Worm (Caenorhabditis elegans): ENCODE results near the gene Y45G5AM.9.

Gene Y45G5AM.9

DNA sequence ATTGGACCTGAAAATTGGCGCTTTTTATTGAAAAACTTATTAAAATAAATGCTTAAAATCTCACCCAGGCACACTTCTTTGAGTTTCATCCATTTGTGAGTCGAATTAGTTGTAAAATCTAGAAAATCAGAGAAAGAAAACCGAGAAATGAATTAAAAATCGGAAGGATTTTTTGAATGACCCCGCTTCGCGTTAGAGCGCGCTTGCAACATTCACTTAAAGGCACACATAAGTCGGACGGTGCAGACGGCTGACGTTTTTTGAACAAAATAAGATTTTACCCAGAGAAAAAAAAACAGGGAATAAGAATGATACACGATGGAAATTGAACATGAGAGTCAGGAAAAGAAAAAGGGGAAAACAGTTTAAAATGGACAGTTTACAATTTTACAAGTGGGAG lies 24.8 kb downstream of the Y45G5AM.9 start:
- no peak for TF ChIP-seq jun-1 (tag; optimal IDR thresholded peaks at IDR 0.05)
- TF ChIP-seq lin-15B (tag; optimal IDR thresholded peaks at IDR 0.05), result peak; percentile 50
- no peak for TF ChIP-seq pqm-1 (tag; optimal IDR thresholded peaks at IDR 0.05)
- no peak for TF ChIP-seq nhr-77 (tag; optimal IDR thresholded peaks at IDR 0.05)
- TF ChIP-seq sea-2 (GFP tag; optimal IDR thresholded peaks at IDR 0.05), result no peak

DNA sequence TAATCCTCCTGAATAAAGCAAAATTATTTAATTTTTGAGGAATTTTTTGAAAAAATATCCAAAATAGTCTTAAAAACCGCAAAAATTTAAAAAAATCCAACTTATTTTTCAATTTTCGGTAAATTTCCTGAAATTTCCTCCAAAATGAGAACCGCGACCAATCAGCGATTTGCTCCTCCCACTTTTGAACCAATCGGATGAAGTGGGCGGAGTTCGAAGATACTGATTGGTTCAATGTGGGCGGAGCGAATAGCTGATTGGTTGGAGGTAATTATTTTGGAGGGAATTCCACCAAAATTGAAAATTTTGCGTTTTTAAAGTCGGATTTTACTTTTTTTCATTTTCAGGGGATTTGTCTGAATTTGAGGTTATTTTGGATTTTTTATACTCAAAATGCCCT lies 26.4 kb downstream of the Y45G5AM.9 start:
- TF ChIP-seq nfya-1 (tag; optimal IDR thresholded peaks at IDR 0.05; ENCODE audit: insufficient read depth) (peak; percentile 95), elt-3 (tag; optimal IDR thresholded peaks at IDR 0.05) (no peak)

DNA sequence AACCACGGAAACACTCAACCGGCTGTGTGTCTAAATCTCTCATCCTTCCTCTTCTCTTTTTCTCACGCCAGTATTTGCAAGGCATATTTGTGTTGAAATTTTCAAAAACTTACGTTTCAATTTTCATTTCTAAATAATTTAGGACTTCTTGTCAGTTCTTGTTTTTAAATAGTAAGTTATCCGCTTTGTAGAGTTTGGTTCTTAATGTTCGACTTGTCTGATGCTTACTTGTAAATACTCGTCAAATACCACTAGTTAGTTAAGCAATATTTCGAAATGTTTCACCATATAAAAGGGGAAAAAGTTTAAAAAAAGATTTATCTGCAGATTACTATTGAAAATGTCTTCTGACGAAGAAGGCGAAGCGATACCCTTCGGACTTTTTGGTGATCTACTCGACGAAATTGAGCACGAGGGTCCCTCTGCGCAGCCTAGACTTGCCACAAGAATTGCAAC lies 29.9 kb downstream of the Y45G5AM.9 start, which contains the start of gene Y45G5AM.3:
Gene Y45G5AM.3 (plus strand): TSS at position 51 of the 456 bp plus-strand sequence.
- TF ChIP-seq ceh-16 (tag; optimal IDR thresholded peaks at IDR 0.05), result no peak
- TF ChIP-seq eor-1 (tag; optimal IDR thresholded peaks at IDR 0.05), result no peak
- no peak for TF ChIP-seq nhr-67 (tag; optimal IDR thresholded peaks at IDR 0.05)
- TF ChIP-seq pqm-1 (tag; optimal IDR thresholded peaks at IDR 0.05), result peak; percentile 32
- peak; percentile 13 for TF ChIP-seq hmg-11 (tag; optimal IDR thresholded peaks at IDR 0.05)
- TF ChIP-seq zag-1 (tag; optimal IDR thresholded peaks at IDR 0.05), result no peak
- TF ChIP-seq nhr-11 (tag; optimal IDR thresholded peaks at IDR 0.05), result no peak
- no peak for TF ChIP-seq nhr-43 (tag; optimal IDR thresholded peaks at IDR 0.05; ENCODE audit: poor library complexity, severe bottlenecking)
- no peak for TF ChIP-seq sea-2 (GFP tag; optimal IDR thresholded peaks at IDR 0.05)
- no peak for TF ChIP-seq unc-62 (GFP tag; optimal IDR thresholded peaks at IDR 0.05)
- TF ChIP-seq nhr-77 (tag; optimal IDR thresholded peaks at IDR 0.05), result no peak
- TF ChIP-seq elt-3 (tag; optimal IDR thresholded peaks at IDR 0.05), result no peak
- no peak for TF ChIP-seq egl-27 (tag; optimal IDR thresholded peaks at IDR 0.05)
- peak; percentile 4 for TF ChIP-seq nfya-1 (tag; optimal IDR thresholded peaks at IDR 0.05; ENCODE audit: insufficient read depth)
- no peak for TF ChIP-seq elt-2 (tag; optimal IDR thresholded peaks at IDR 0.05)
- TF ChIP-seq snpc-4 (tag; optimal IDR thresholded peaks at IDR 0.05), result no peak
- TF ChIP-seq aly-2 (tag; optimal IDR thresholded peaks at IDR 0.05), result no peak
- no peak for TF ChIP-seq daf-12 (tag; optimal IDR thresholded peaks at IDR 0.05)
- TF ChIP-seq mdl-1 (tag; optimal IDR thresholded peaks at IDR 0.05), result no peak
- TF ChIP-seq ceh-82 (tag; optimal IDR thresholded peaks at IDR 0.05), result no peak

DNA sequence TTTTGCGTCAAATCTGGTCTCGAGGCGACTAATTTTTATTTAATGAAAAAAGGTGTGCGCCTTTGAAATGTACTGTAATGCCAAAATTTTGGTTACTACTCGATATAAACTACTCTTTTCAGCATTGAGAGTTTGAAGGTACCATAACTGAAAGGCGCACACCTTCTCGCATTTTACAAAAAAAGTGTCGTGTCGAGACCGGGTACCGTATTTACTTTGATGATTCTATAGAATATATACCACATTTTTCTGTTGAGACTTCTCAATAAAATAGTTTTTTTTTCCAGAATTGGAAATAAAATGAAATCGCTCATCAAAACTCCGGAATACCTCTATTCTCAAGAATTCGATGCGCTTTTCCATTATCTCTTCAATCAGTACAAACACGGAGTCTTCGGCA lies 31.5 kb downstream of the Y45G5AM.9 start, which contains the start of gene Y45G5AM.4:
Gene Y45G5AM.4 (plus strand): TSS at position 301 of the 400 bp plus-strand sequence.
- TF ChIP-seq snpc-4 (tag; optimal IDR thresholded peaks at IDR 0.05) (no peak), nhr-25 (tag; optimal IDR thresholded peaks at IDR 0.05) (no peak), elt-1 (tag; optimal IDR thresholded peaks at IDR 0.05) (no peak), nhr-76 (tag; optimal IDR thresholded peaks at IDR 0.05) (no peak), nhr-23 (tag; optimal IDR thresholded peaks at IDR 0.05) (no peak), sea-2 (GFP tag; optimal IDR thresholded peaks at IDR 0.05) (no peak), lin-15B (tag; optimal IDR thresholded peaks at IDR 0.05) (no peak), egl-27 (tag; optimal IDR thresholded peaks at IDR 0.05) (no peak), ztf-11 (tag; optimal IDR thresholded peaks at IDR 0.05) (no peak)

DNA sequence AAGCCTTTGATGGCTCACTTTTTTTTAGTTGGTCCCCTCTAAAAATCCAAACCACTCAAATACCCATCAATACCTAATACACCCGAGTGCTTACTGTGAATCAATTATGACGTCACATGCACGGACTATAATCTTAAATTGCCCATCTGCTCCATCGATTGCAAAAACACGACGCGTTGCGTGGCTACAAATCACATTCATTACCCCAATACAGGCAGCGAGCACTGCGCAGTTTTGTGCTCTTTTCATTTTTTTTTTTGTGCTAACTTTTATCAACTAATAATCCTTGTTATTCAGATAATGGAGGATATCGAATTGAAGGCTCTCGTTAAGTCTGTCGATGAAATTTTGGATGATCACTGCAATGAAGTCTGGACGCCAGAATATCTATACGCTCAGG lies 34.4 kb downstream of the Y45G5AM.9 start, which contains the start of gene Y45G5AM.5:
Gene Y45G5AM.5 (plus strand): TSS at position 301 of the 400 bp plus-strand sequence.
- no peak for TF ChIP-seq nhr-23 (tag; optimal IDR thresholded peaks at IDR 0.05)
- TF ChIP-seq elt-1 (tag; optimal IDR thresholded peaks at IDR 0.05), result no peak
- TF ChIP-seq ceh-28 (tag; optimal IDR thresholded peaks at IDR 0.05), result no peak
- no peak for TF ChIP-seq egl-5 (tag; optimal IDR thresholded peaks at IDR 0.05)
- TF ChIP-seq fkh-2 (tag; optimal IDR thresholded peaks at IDR 0.05), result no peak
- no peak for TF ChIP-seq fkh-10 (GFP tag; optimal IDR thresholded peaks at IDR 0.05)
- TF ChIP-seq mml-1 (tag; optimal IDR thresholded peaks at IDR 0.05), result no peak
- no peak for TF ChIP-seq ceh-82 (tag; optimal IDR thresholded peaks at IDR 0.05)
- no peak for TF ChIP-seq mdl-1 (tag; optimal IDR thresholded peaks at IDR 0.05)
- no peak for TF ChIP-seq hmg-11 (tag; optimal IDR thresholded peaks at IDR 0.05)

DNA sequence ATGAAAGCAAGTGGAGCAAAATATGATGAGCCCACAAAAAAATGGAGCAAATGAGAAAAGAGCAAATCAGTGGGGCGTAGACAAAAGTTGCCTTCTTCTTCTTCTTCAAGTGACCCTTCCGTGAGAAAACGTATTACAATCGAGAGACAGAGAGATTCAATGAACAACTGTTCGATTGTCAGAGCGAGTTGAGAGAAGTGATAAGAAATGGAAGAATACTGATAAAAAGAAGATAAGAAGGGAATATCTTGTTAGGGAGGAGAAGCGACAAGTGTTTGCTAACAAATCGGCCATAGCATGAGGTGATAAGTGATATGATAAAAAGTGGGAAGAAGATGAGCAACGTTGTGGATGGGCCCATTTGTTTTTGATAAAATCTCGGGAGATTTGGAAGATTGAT lies 37.1 kb downstream of the Y45G5AM.9 start:
- peak; percentile 12 for TF ChIP-seq nfya-1 (tag; optimal IDR thresholded peaks at IDR 0.05; ENCODE audit: insufficient read depth)
- TF ChIP-seq elt-2 (tag; optimal IDR thresholded peaks at IDR 0.05), result peak; percentile 16
- no peak for TF ChIP-seq egl-27 (tag; optimal IDR thresholded peaks at IDR 0.05)
- no peak for TF ChIP-seq elt-3 (tag; optimal IDR thresholded peaks at IDR 0.05)
- TF ChIP-seq egl-5 (tag; optimal IDR thresholded peaks at IDR 0.05), result no peak
- no peak for TF ChIP-seq ceh-16 (tag; optimal IDR thresholded peaks at IDR 0.05)
